Worm (Caenorhabditis elegans): Measurements from ENCODE around the gene B0334.4.

- no peak for TF ChIP-seq zag-1 (tag; optimal IDR thresholded peaks at IDR 0.05)
- no peak for TF ChIP-seq lin-39 (tag; optimal IDR thresholded peaks at IDR 0.05)
Observed at ce11 chrII:11500198-11500597, 4.7 kb downstream of the B0334.4 start, which contains the start of gene B0334.20.

Data from whole organism, L2 larva.